Worm (Caenorhabditis elegans) whole organism, L4/young adult: ENCODE measurements around the gene M176.10.

Experiments
- dao-5 ChIP-seq: sonication (generic microtip); optimal IDR thresholded peaks from 2 replicates; lab custom pipeline; 2016; ENCODE audit warnings: missing genotype, missing genetic modification characterization, moderate library complexity, missing compliant biosample characterization
- him-1 ChIP-seq: sonication (generic microtip); optimal IDR thresholded peaks from 2 replicates; lab custom pipeline; 2016; ENCODE audit warnings: missing genotype, missing genetic modification reagents, missing genetic modification characterization, missing compliant biosample characterization

- TF ChIP-seq dao-5 (tag; lab: Kevin White, UChicago) (no peak), him-1 (no peak)
These were observed 7.6 kb upstream of the M176.10 start, which contains the start of gene kin-15 for ce11 chrII:9433609-9434008.
